Worm (Caenorhabditis elegans) whole organism, midembryonic: ENCODE measurements around the gene bgnt-1.2.

ENCODE experiments used
- T22C8.4 ChIP-seq: fragments of 200-800 bp; sonication (Bioruptor generic); IDR thresholded peaks from 2 replicates; pipeline ENCODE4 v1.3.6; 2022; ENCODE audit warnings: missing genetic modification characterization, missing compliant biosample characterization
- cog-1 ChIP-seq: sonication (generic microtip); optimal IDR thresholded peaks from 2 replicates; lab custom pipeline; 2016; ENCODE audit warnings: missing genetic modification characterization, missing compliant biosample characterization
- flt-1 ChIP-seq: fragments of 200-800 bp; sonication (Bioruptor generic); IDR thresholded peaks from 2 replicates; pipeline ENCODE4 v1.3.6; 2022; ENCODE audit warnings: missing genetic modification characterization, missing compliant biosample characterization
- klf-2 ChIP-seq: fragments of 200-800 bp; sonication (Bioruptor generic); conservative IDR thresholded peaks from 2 replicates; pipeline ENCODE4 v1.3.6; 2022; ENCODE audit warnings: missing genetic modification reagents, missing genetic modification characterization, missing compliant biosample characterization
- med-1 ChIP-seq: sonication (generic microtip); optimal IDR thresholded peaks from 2 replicates; lab custom pipeline; 2017; ENCODE audit warnings: missing genetic modification characterization, mild to moderate bottlenecking, missing compliant biosample characterization, antibody characterized with exemption, missing genetic modification reagents; ENCODE audit not compliant: insufficient read depth
- ref-1 ChIP-seq: fragments of 200-800 bp; sonication (Bioruptor generic); conservative IDR thresholded peaks from 2 replicates; pipeline ENCODE4 v1.3.6; 2022; ENCODE audit warnings: missing genetic modification reagents, missing genetic modification characterization, missing compliant biosample characterization
- tab-1 ChIP-seq: fragments of 200-800 bp; sonication (Bioruptor generic); IDR thresholded peaks from 2 replicates; pipeline ENCODE4 v1.3.6; 2022; ENCODE audit warnings: missing genetic modification characterization, missing compliant biosample characterization
- ztf-29 ChIP-seq: fragments of 200-800 bp; sonication (Bioruptor generic); IDR thresholded peaks from 2 replicates; pipeline ENCODE4 v1.3.6; 2022; ENCODE audit warnings: missing genetic modification reagents, missing genetic modification characterization, missing compliant biosample characterization

ce11 chrV:2076043-2076442 is 42.4 kb downstream of the bgnt-1.2 start:
- TF ChIP-seq cog-1 (tag; lab: Kevin White, UChicago) (no peak), klf-2 (GFP tag; lab: Robert Waterston, UW) (no peak), flt-1 (GFP tag; lab: Robert Waterston, UW) (no peak), med-1 (GFP tag; lab: Kevin White, UChicago) (no peak), ref-1 (GFP tag; lab: Robert Waterston, UW) (no peak), tab-1 (GFP tag; lab: Robert Waterston, UW) (no peak), T22C8.4 (GFP tag; lab: Robert Waterston, UW) (no peak), ztf-29 (no peak)
